Fruit fly (Drosophila melanogaster): ENCODE data around the gene Cyp6d5.

The Cyp6d5 gene

dm6 chr3R:13998162-13998561, 30.9 kb upstream of the Cyp6d5 start:
- TF ChIP-seq lola (GFP tag; optimal IDR thresholded peaks at IDR 0.05) (no peak), CG12219 (GFP tag; optimal IDR thresholded peaks at IDR 0.05) (no peak), Sox102F (GFP tag; optimal IDR thresholded peaks at IDR 0.05) (peak; percentile 36), CG2678 (tag; optimal IDR thresholded peaks at IDR 0.05) (peak; percentile 19), CG2889 (GFP tag; IDR thresholded peaks at IDR 0.05) (no peak), Oli (tag; optimal IDR thresholded peaks at IDR 0.05) (peak; percentile 35), ind (GFP tag; optimal IDR thresholded peaks at IDR 0.05) (no peak), kah (GFP tag; optimal IDR thresholded peaks at IDR 0.05) (no peak), CG3838 (GFP tag; optimal IDR thresholded peaks at IDR 0.05) (no peak), odd (GFP tag; optimal IDR thresholded peaks at IDR 0.05) (peak; percentile 8), sens (GFP tag) (peak; percentile 3), CG30403 (GFP tag; optimal IDR thresholded peaks at IDR 0.05) (peak; percentile 18), CoRest (tag; optimal IDR thresholded peaks at IDR 0.05) (peak; percentile 39), shn (GFP tag; optimal IDR thresholded peaks at IDR 0.05) (no peak), CG11504 (tag; optimal IDR thresholded peaks at IDR 0.05) (peak; percentile 26), NC2β (GFP tag; optimal IDR thresholded peaks at IDR 0.05) (no peak), Hsf (GFP tag; optimal IDR thresholded peaks at IDR 0.05) (no peak), gem (tag; optimal IDR thresholded peaks at IDR 0.05) (peak; percentile 47), CG7556 (GFP tag; optimal IDR thresholded peaks at IDR 0.05) (peak; percentile 13), Sox100B (GFP tag; optimal IDR thresholded peaks at IDR 0.05) (peak; percentile 16), dmrt99B (tag; optimal IDR thresholded peaks at IDR 0.05) (peak; percentile 12), Lpt (GFP tag; optimal IDR thresholded peaks at IDR 0.05) (no peak), eve (GFP tag; optimal IDR thresholded peaks at IDR 0.05) (peak in 1 of 2 experiments; percentile 57), Ets65A (GFP tag) (peak; percentile 55), CG13894 (tag; optimal IDR thresholded peaks at IDR 0.05) (peak; percentile 4), CG14710 (tag; optimal IDR thresholded peaks at IDR 0.05) (no peak), D19A (tag; optimal IDR thresholded peaks at IDR 0.05) (peak; percentile 25), Hr51 (GFP tag; optimal IDR thresholded peaks at IDR 0.05) (peak in 1 of 2 experiments; percentile 50), Med (GFP tag) (peak; percentile 27)

DNA sequence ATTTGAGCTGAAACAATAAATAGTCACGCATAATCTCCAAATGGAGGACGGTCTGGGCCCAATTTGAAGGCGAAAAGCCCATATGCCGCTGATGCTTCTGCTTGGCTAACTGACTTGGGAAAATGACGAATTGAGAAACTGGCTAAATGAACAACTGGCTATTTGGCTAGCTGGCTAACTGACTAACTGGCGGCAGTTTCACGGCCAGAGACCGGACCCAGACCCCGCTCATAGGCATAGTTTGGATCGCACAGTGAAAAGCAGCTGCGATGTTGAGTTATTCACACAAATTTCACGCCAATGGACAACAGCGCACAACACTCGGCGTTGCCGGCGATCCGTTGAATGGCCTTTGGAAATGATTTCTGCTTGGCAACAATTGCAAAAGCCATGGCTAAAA, 30.4 kb upstream of the Cyp6d5 start:
- TF ChIP-seq CG9215 (GFP tag; IDR thresholded peaks at IDR 0.05): no peak
- no peak for TF ChIP-seq YL-1 (GFP tag; optimal IDR thresholded peaks at IDR 0.05)
- TF ChIP-seq mld (GFP tag; IDR thresholded peaks at IDR 0.05; ENCODE audit: partially characterized antibody): no peak
- no peak for TF ChIP-seq Eip74EF (GFP tag; optimal IDR thresholded peaks at IDR 0.05)
- no peak for TF ChIP-seq pzg (GFP tag; optimal IDR thresholded peaks at IDR 0.05)
- no peak for TF ChIP-seq gcm (GFP tag; optimal IDR thresholded peaks at IDR 0.05)
- no peak for TF ChIP-seq mirr (GFP tag; optimal IDR thresholded peaks at IDR 0.05)
- no peak for TF ChIP-seq danr (GFP tag; IDR thresholded peaks at IDR 0.05)
- 0 out of 2 replicates have a peak, but pooled peaks have one; percentile 13 for TF ChIP-seq sob (GFP tag; IDR thresholded peaks at IDR 0.05)
- TF ChIP-seq slou (GFP tag; optimal IDR thresholded peaks at IDR 0.05): no peak
- TF ChIP-seq ci (GFP tag; IDR thresholded peaks at IDR 0.05): 0 out of 3 replicates have a peak, but pooled peaks have one; percentile 28
- TF ChIP-seq rib (GFP tag; IDR thresholded peaks at IDR 0.05): 0 out of 2 replicates have a peak, but pooled peaks have one; percentile 59
- peak; percentile 63 for TF ChIP-seq sd (tag; optimal IDR thresholded peaks at IDR 0.05)
- TF ChIP-seq Drgx (GFP tag; IDR thresholded peaks at IDR 0.05): no peak
- TF ChIP-seq ems (GFP tag; optimal IDR thresholded peaks at IDR 0.05): no peak
- no peak for TF ChIP-seq CG6254 (GFP tag; optimal IDR thresholded peaks at IDR 0.05)
- TF ChIP-seq HLH3B (GFP tag; IDR thresholded peaks at IDR 0.05): no peak
- TF ChIP-seq CG7928 (GFP tag; optimal IDR thresholded peaks at IDR 0.05): no peak
- TF ChIP-seq CG32767 (GFP tag; IDR thresholded peaks at IDR 0.05): no peak
- no peak for TF ChIP-seq CG17328 (GFP tag; IDR thresholded peaks at IDR 0.05)
- TF ChIP-seq sens (GFP tag): peak; percentile 41
- no peak for TF ChIP-seq CrebB (tag; optimal IDR thresholded peaks at IDR 0.05)
- TF ChIP-seq CG18011 (GFP tag; optimal IDR thresholded peaks at IDR 0.05): no peak
- TF ChIP-seq chinmo (GFP tag; IDR thresholded peaks at IDR 0.05; ENCODE audit: partially characterized antibody): peak; percentile 81; the same call in 3 of the 4 replicates

Data from whole organism, embryonic.